Fruit fly (Drosophila melanogaster): ENCODE results near the gene CG12594.

DNA sequence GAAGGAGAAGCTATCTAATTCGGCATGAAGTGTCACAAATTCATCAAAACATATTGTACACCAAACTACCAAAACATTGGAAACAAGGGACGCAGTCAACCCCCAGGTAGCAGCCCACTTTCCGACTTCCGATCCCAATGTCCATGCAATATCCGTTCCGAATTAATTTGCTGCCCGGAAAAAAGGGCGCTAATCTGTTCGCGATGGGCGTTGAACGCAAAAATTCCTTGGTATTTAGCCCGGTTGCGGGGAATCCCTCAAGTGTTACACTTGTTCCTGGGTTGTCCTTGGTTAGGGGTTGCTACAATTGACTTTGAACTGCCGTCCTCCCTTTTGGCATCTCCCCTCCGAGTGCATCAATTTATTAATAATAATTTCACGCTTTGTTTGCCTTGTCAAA lies 29.0 kb upstream of the CG12594 start:
- TF ChIP-seq bab1 (GFP tag; optimal IDR thresholded peaks at IDR 0.05): no peak
- TF ChIP-seq cic (GFP tag; optimal IDR thresholded peaks at IDR 0.05): no peak
- no peak for TF ChIP-seq tj (GFP tag; optimal IDR thresholded peaks at IDR 0.05)
- TF ChIP-seq CG7101 (tag; optimal IDR thresholded peaks at IDR 0.05): no peak
- TF ChIP-seq CG14711 (tag; optimal IDR thresholded peaks at IDR 0.05): no peak
- TF ChIP-seq Crg-1 (GFP tag; optimal IDR thresholded peaks at IDR 0.05): no peak
- no peak for TF ChIP-seq Mnt (GFP tag; optimal IDR thresholded peaks at IDR 0.05)
- no peak for TF ChIP-seq toe (GFP tag; optimal IDR thresholded peaks at IDR 0.05)
- TF ChIP-seq CG5204 (GFP tag; optimal IDR thresholded peaks at IDR 0.05): no peak
- TF ChIP-seq CG12768 (GFP tag; optimal IDR thresholded peaks at IDR 0.05): no peak
- TF ChIP-seq kay (GFP tag; ENCODE audit: borderline replicate concordance): no peak
- no peak for TF ChIP-seq CG33017 (tag; optimal IDR thresholded peaks at IDR 0.05)
